Fruit fly (Drosophila melanogaster) Kc167 (cell line): ENCODE measurements around the gene Dip-C.

Source experiments
- Myc ChIP-seq: fragments of >200 bp; optimal IDR thresholded peaks from 2 replicates; lab custom pipeline; 2017; ENCODE audit warnings: missing external identifiers
- insv ChIP-seq: fragments of >200 bp; optimal IDR thresholded peaks from 3 replicates; lab custom pipeline; 2018; ENCODE audit warnings: missing external identifiers
- psq ChIP-seq: fragments of >200 bp; optimal IDR thresholded peaks from 2 replicates; lab custom pipeline; 2017; ENCODE audit warnings: missing external identifiers

- TF ChIP-seq Myc (lab: Kevin White, UChicago) = no peak
- TF ChIP-seq insv = no peak
- no peak for TF ChIP-seq psq (lab: Kevin White, UChicago)
Observed at dm6 chr3R:12442601-12443533, 29.3 kb upstream of the Dip-C start.
